Fruit fly (Drosophila melanogaster) whole organism, embryonic: ENCODE results near the gene topi.

Experiments used
- Ada2b ChIP-seq: fragments of 200-800 bp; sonication (Bioruptor generic); IDR thresholded peaks from 2 replicates; pipeline ENCODE4 v1.3.6; 2022; ENCODE audit warnings: missing biosample characterization, missing genetic modification characterization
- CG14050 ChIP-seq: fragments of 200-800 bp; sonication (Bioruptor generic); IDR thresholded peaks from 3 replicates; pipeline ENCODE4 v1.3.6; 2022; ENCODE audit warnings: missing biosample characterization, missing genetic modification characterization
- CG14965 ChIP-seq: fragments of 200-800 bp; sonication (Bioruptor generic); optimal IDR thresholded peaks from 2 replicates; lab custom pipeline; 2016; ENCODE audit warnings: missing biosample characterization, missing genetic modification characterization, borderline replicate concordance
- CG15269 ChIP-seq: fragments of 200-800 bp; sonication (Bioruptor generic); optimal IDR thresholded peaks from 2 replicates; lab custom pipeline; 2018; ENCODE audit warnings: missing biosample characterization, mild to moderate bottlenecking, missing genetic modification characterization, moderate library complexity
- CG15514 ChIP-seq: fragments of 200-800 bp; sonication (Bioruptor generic); optimal IDR thresholded peaks from 3 replicates; lab custom pipeline; 2017; ENCODE audit warnings: missing biosample characterization, missing genetic modification characterization, mild to moderate bottlenecking, moderate library complexity, missing genetic modification reagents
- CG1603 ChIP-seq: fragments of 200-800 bp; sonication (Bioruptor generic); optimal IDR thresholded peaks from 2 replicates; lab custom pipeline; 2019; ENCODE audit warnings: missing biosample characterization, mild to moderate bottlenecking, missing genetic modification characterization, moderate library complexity
- CG17186 ChIP-seq: fragments of 200-800 bp; sonication (Bioruptor generic); optimal IDR thresholded peaks from 3 replicates; lab custom pipeline; 2017; ENCODE audit warnings: missing biosample characterization, missing genetic modification reagents, missing genetic modification characterization
- CG17385 ChIP-seq: fragments of 200-800 bp; sonication (Bioruptor generic); optimal IDR thresholded peaks from 3 replicates; lab custom pipeline; 2018; ENCODE audit warnings: missing biosample characterization, mild to moderate bottlenecking, missing genetic modification characterization
- CG1792 ChIP-seq: fragments of 200-800 bp; sonication (Bioruptor generic); optimal IDR thresholded peaks from 2 replicates; lab custom pipeline; 2016; ENCODE audit warnings: missing biosample characterization, missing genetic modification characterization
- CG2120 ChIP-seq: fragments of 200-800 bp; sonication (Bioruptor generic); optimal IDR thresholded peaks from 3 replicates; lab custom pipeline; 2016; ENCODE audit warnings: missing biosample characterization, missing genetic modification characterization
- CG2129 ChIP-seq: fragments of 200-800 bp; sonication (Bioruptor generic); IDR thresholded peaks from 2 replicates; pipeline ENCODE4 v1.3.6; 2022; ENCODE audit warnings: missing biosample characterization, missing genetic modification characterization; ENCODE audit not compliant: partially characterized antibody
- CG3065 ChIP-seq: fragments of 200-800 bp; sonication (Bioruptor generic); optimal IDR thresholded peaks from 2 replicates; lab custom pipeline; 2016; ENCODE audit warnings: missing biosample characterization, missing genetic modification characterization
- CG4282 ChIP-seq: fragments of 200-800 bp; sonication (Bioruptor generic); optimal IDR thresholded peaks from 2 replicates; lab custom pipeline; 2016; ENCODE audit warnings: missing biosample characterization, missing genetic modification characterization
- CG4360 ChIP-seq: fragments of 200-800 bp; sonication (Bioruptor generic); IDR thresholded peaks from 2 replicates; pipeline ENCODE4 v1.3.6; 2022; ENCODE audit warnings: missing biosample characterization, missing genetic modification characterization
- CG4854 ChIP-seq: fragments of 200-800 bp; sonication (Bioruptor generic); optimal IDR thresholded peaks from 2 replicates; lab custom pipeline; 2016; ENCODE audit warnings: missing biosample characterization, missing genetic modification characterization, inconsistent platforms
- CG5245 ChIP-seq: fragments of 200-800 bp; sonication (Bioruptor generic); optimal IDR thresholded peaks from 3 replicates; lab custom pipeline; 2016; ENCODE audit warnings: missing biosample characterization, missing genetic modification characterization
- CG5953 ChIP-seq: fragments of 200-800 bp; sonication (Bioruptor generic); IDR thresholded peaks from 2 replicates; pipeline ENCODE4 v1.3.6; 2022; ENCODE audit warnings: missing biosample characterization, missing genetic modification characterization
- CG6683 ChIP-seq: fragments of 200-800 bp; sonication (Bioruptor generic); optimal IDR thresholded peaks from 2 replicates; lab custom pipeline; 2017; ENCODE audit warnings: missing biosample characterization, mild to moderate bottlenecking, missing genetic modification characterization, missing genetic modification reagents
- CG7271 ChIP-seq: fragments of 200-800 bp; sonication (Bioruptor generic); optimal IDR thresholded peaks from 2 replicates; lab custom pipeline; 2018; ENCODE audit warnings: missing biosample characterization, mild to moderate bottlenecking, missing genetic modification characterization, moderate library complexity
- CG7928 ChIP-seq: fragments of 200-800 bp; sonication (Bioruptor generic); optimal IDR thresholded peaks from 2 replicates; lab custom pipeline; 2017; ENCODE audit warnings: missing biosample characterization, mild to moderate bottlenecking, missing genetic modification characterization
- CG9609 ChIP-seq: fragments of 200-800 bp; sonication (Bioruptor generic); optimal IDR thresholded peaks from 3 replicates; lab custom pipeline; 2016; ENCODE audit warnings: missing biosample characterization, missing genetic modification characterization
- Camta ChIP-seq: fragments of 200-800 bp; sonication (Bioruptor generic); optimal IDR thresholded peaks from 2 replicates; lab custom pipeline; 2016; ENCODE audit warnings: missing biosample characterization, missing genetic modification characterization
- D19B ChIP-seq: fragments of 200-800 bp; sonication (Bioruptor generic); optimal IDR thresholded peaks from 2 replicates; lab custom pipeline; 2017; ENCODE audit warnings: missing biosample characterization, mild to moderate bottlenecking, missing genetic modification characterization
- ERR ChIP-seq: fragments of 200-800 bp; sonication (Bioruptor generic); optimal IDR thresholded peaks from 2 replicates; lab custom pipeline; 2016; ENCODE audit warnings: missing biosample characterization, missing genetic modification characterization
- Fer3 ChIP-seq: fragments of 200-800 bp; sonication (Bioruptor generic); optimal IDR thresholded peaks from 2 replicates; lab custom pipeline; 2018; ENCODE audit warnings: missing biosample characterization, mild to moderate bottlenecking, missing genetic modification characterization, moderate library complexity
- NC2α ChIP-seq: fragments of 200-800 bp; sonication (Bioruptor generic); optimal IDR thresholded peaks from 2 replicates; lab custom pipeline; 2016; ENCODE audit warnings: missing biosample characterization, missing genetic modification characterization
- Poxn ChIP-seq: fragments of 200-800 bp; sonication (Bioruptor generic); IDR thresholded peaks from 2 replicates; pipeline ENCODE4 v1.3.6; 2022; ENCODE audit warnings: missing biosample characterization, missing genetic modification characterization
- Rfx ChIP-seq: fragments of 200-800 bp; sonication (Bioruptor generic); IDR thresholded peaks from 2 replicates; pipeline ENCODE4 v1.3.6; 2022; ENCODE audit warnings: missing biosample characterization, missing genetic modification characterization
- Xrp1 ChIP-seq: fragments of 200-800 bp; sonication (Bioruptor generic); IDR thresholded peaks from 2 replicates; pipeline ENCODE4 v1.3.6; 2022; ENCODE audit warnings: missing biosample characterization, missing genetic modification characterization
- abd-A ChIP-seq: fragments of 200-800 bp; sonication (Bioruptor generic); optimal IDR thresholded peaks from 3 replicates; lab custom pipeline; 2019; ENCODE audit warnings: missing biosample characterization, mild to moderate bottlenecking, missing genetic modification characterization, moderate library complexity
- amos ChIP-seq: fragments of 200-800 bp; sonication (Bioruptor generic); IDR thresholded peaks from 2 replicates; pipeline ENCODE4 v1.3.6; 2022; ENCODE audit warnings: missing biosample characterization, missing genetic modification characterization; ENCODE audit not compliant: partially characterized antibody
- dan ChIP-seq: fragments of 200-800 bp; sonication (Bioruptor generic); IDR thresholded peaks from 2 replicates; pipeline ENCODE4 v1.3.6; 2022; ENCODE audit warnings: missing biosample characterization, missing genetic modification characterization
- emc ChIP-seq: fragments of 200-800 bp; sonication (Bioruptor generic); optimal IDR thresholded peaks from 2 replicates; lab custom pipeline; 2016; ENCODE audit warnings: missing biosample characterization, missing genetic modification characterization
- gem ChIP-seq: fragments of 200-800 bp; sonication (Bioruptor generic); optimal IDR thresholded peaks from 2 replicates; lab custom pipeline; 2019; ENCODE audit warnings: missing biosample characterization, mild to moderate bottlenecking, missing genetic modification characterization, moderate library complexity
- lola ChIP-seq, 3 experiments: fragments of >200 bp in 2 of 3; fragments of 200-800 bp in 1 of 3; sonication (Bioruptor generic) in 1 of 3; optimal IDR thresholded peaks; 2 replicates each; lab custom pipeline; 2017 to 2019; ENCODE audit warnings: missing biosample characterization in 3 of 3, missing genetic modification characterization in 3 of 3, mild to moderate bottlenecking in 1 of 3, moderate library complexity in 1 of 3
- mld ChIP-seq: fragments of 200-800 bp; sonication (Bioruptor generic); IDR thresholded peaks from 3 replicates; pipeline ENCODE4 v1.3.6; 2022; ENCODE audit warnings: missing biosample characterization, missing genetic modification characterization; ENCODE audit not compliant: partially characterized antibody
- nom ChIP-seq: fragments of 200-800 bp; sonication (Bioruptor generic); optimal IDR thresholded peaks from 2 replicates; lab custom pipeline; 2017; ENCODE audit warnings: missing biosample characterization, missing genetic modification characterization, mild to moderate bottlenecking, moderate library complexity, missing genetic modification reagents
- odd ChIP-seq: fragments of 200-800 bp; sonication (Bioruptor generic); optimal IDR thresholded peaks from 2 replicates; lab custom pipeline; 2017; ENCODE audit warnings: missing biosample characterization, mild to moderate bottlenecking, missing genetic modification characterization
- pan ChIP-seq, 4 experiments: fragments of >200 bp in 3 of 4; fragments of 200-800 bp in 1 of 4; sonication (Bioruptor generic) in 1 of 4; optimal IDR thresholded peaks in 3 of 4; IDR thresholded peaks in 1 of 4; 2 replicates each; pipeline versions ENCODE4 v1.3.6 to Lab custom; 2017 to 2022; ENCODE audit warnings: missing biosample characterization in 2 of 4, missing genetic modification characterization in 2 of 4, mixed read lengths in 1 of 4
- phol ChIP-seq: fragments of 200-800 bp; sonication (Bioruptor generic); optimal IDR thresholded peaks from 3 replicates; lab custom pipeline; 2018; ENCODE audit warnings: missing biosample characterization, mild to moderate bottlenecking, missing genetic modification characterization, moderate library complexity
- pnt ChIP-seq: fragments of 200-800 bp; sonication (Bioruptor generic); optimal IDR thresholded peaks from 3 replicates; lab custom pipeline; 2016; ENCODE audit warnings: missing biosample characterization, missing genetic modification characterization
- pros ChIP-seq: fragments of 200-800 bp; sonication (Bioruptor generic); optimal IDR thresholded peaks from 3 replicates; lab custom pipeline; 2019; ENCODE audit warnings: missing biosample characterization, mild to moderate bottlenecking, missing genetic modification characterization, moderate library complexity
- pzg ChIP-seq: fragments of 200-800 bp; sonication (Bioruptor generic); optimal IDR thresholded peaks from 3 replicates; lab custom pipeline; 2018; ENCODE audit warnings: missing biosample characterization, mild to moderate bottlenecking, missing genetic modification characterization, moderate library complexity
- run ChIP-seq: fragments of 200-800 bp; sonication (Bioruptor generic); optimal IDR thresholded peaks from 3 replicates; lab custom pipeline; 2018; ENCODE audit warnings: missing biosample characterization, mild to moderate bottlenecking, missing genetic modification characterization
- salm ChIP-seq: fragments of 200-800 bp; sonication (Bioruptor generic); optimal IDR thresholded peaks from 2 replicates; lab custom pipeline; 2018; ENCODE audit warnings: missing biosample characterization, mild to moderate bottlenecking, missing genetic modification characterization
- seq ChIP-seq: fragments of 200-800 bp; sonication (Bioruptor generic); IDR thresholded peaks from 2 replicates; pipeline ENCODE4 v1.3.6; 2022; ENCODE audit warnings: missing biosample characterization, missing genetic modification characterization
- sisA ChIP-seq: fragments of 200-800 bp; sonication (Bioruptor generic); IDR thresholded peaks from 2 replicates; pipeline ENCODE4 v1.3.6; 2022; ENCODE audit warnings: missing biosample characterization, missing genetic modification characterization
- slbo ChIP-seq: fragments of 200-800 bp; sonication (Bioruptor generic); IDR thresholded peaks from 2 replicates; pipeline ENCODE4 v1.3.6; 2022; ENCODE audit warnings: missing biosample characterization, missing genetic modification characterization
- tgo ChIP-seq: fragments of 200-800 bp; sonication (Bioruptor generic); IDR thresholded peaks from 3 replicates; pipeline ENCODE4 v1.3.6; 2022; ENCODE audit warnings: missing biosample characterization, missing genetic modification characterization

Gene topi

dm6 chr3R:9791177-9791806, 16.4 kb downstream of the topi start, which contains the start of the genes CG12945 and CG8507 (continued):
- TF ChIP-seq CG15514 (peak; percentile 40), CG15269 (tag; lab: Kevin White, UChicago) (no peak), dan (GFP tag; lab: Robert Waterston, UW) (no peak), seq (GFP tag; lab: Robert Waterston, UW) (no peak), lola (GFP tag; optimal IDR thresholded peaks at IDR 0.05; lab: Kevin White, UChicago) (peak in 1 of 3 experiments; percentile 54), CG6683 (GFP tag; lab: Kevin White, UChicago) (no peak), CG5245 (GFP tag; lab: Kevin White, UChicago) (peak; percentile 2), NC2α (GFP tag; lab: Kevin White, UChicago) (no peak), CG9609 (GFP tag; lab: Kevin White, UChicago) (peak; percentile 16), CG4360 (GFP tag; lab: Robert Waterston, UW) (no peak), CG5953 (no peak), CG17186 (no peak), run (tag; lab: Kevin White, UChicago) (no peak), CG7928 (GFP tag; lab: Kevin White, UChicago) (no peak), CG17385 (GFP tag; lab: Kevin White, UChicago) (no peak), CG1603 (tag; lab: Kevin White, UChicago) (peak; percentile 32), tgo (GFP tag; lab: Robert Waterston, UW) (peak; percentile 56; the same call in 2 of the 3 replicates), CG14965 (GFP tag; lab: Kevin White, UChicago) (no peak), pnt (GFP tag; lab: Kevin White, UChicago) (no peak), abd-A (tag; lab: Kevin White, UChicago) (no peak), odd (GFP tag; lab: Kevin White, UChicago) (no peak), pan (optimal IDR thresholded peaks at IDR 0.05; lab: Kevin White, UChicago) (no peak), pan (GFP tag; optimal IDR thresholded peaks at IDR 0.05 in 1 of 2, IDR thresholded peaks at IDR 0.05 in 1 of 2) (no peak), CG14050 (GFP tag; lab: Robert Waterston, UW) (no peak), ERR (GFP tag; lab: Kevin White, UChicago) (no peak), Poxn (no peak), phol (peak; percentile 68), CG1792 (GFP tag; lab: Kevin White, UChicago) (no peak), sisA (no peak), gem (tag; lab: Kevin White, UChicago) (no peak), Camta (GFP tag; lab: Kevin White, UChicago) (peak; percentile 44), Rfx (GFP tag; lab: Robert Waterston, UW) (peak; percentile 66), CG4282 (GFP tag; lab: Kevin White, UChicago) (no peak), slbo (GFP tag; lab: Robert Waterston, UW) (peak; percentile 47; the same call in 1 of the 2 replicates), D19B (GFP tag; lab: Kevin White, UChicago) (no peak), Xrp1 (GFP tag; lab: Robert Waterston, UW) (peak; percentile 26; the same call in 1 of the 2 replicates), nom (GFP tag; lab: Kevin White, UChicago) (peak; percentile 8), pzg (GFP tag; lab: Kevin White, UChicago) (peak; percentile 55), salm (tag; lab: Kevin White, UChicago) (no peak), emc (no peak), CG2129 (GFP tag; lab: Robert Waterston, UW) (no peak), Ada2b (GFP tag; lab: Robert Waterston, UW) (no peak), CG2120 (GFP tag; lab: Kevin White, UChicago) (peak; percentile 79), CG7271 (tag; lab: Kevin White, UChicago) (no peak), amos (GFP tag; lab: Robert Waterston, UW) (no peak), pros (GFP tag; lab: Kevin White, UChicago) (no peak), CG3065 (GFP tag; lab: Kevin White, UChicago) (no peak), mld (no peak), CG4854 (GFP tag; lab: Kevin White, UChicago) (no peak), Fer3 (tag; lab: Kevin White, UChicago) (peak; percentile 39)
